Fruit fly (Drosophila melanogaster) whole organism, embryonic: ENCODE data around the gene ft.

Source experiments
- Abd-B ChIP-seq: fragments of 200-800 bp; sonication (Bioruptor generic); optimal IDR thresholded peaks from 2 replicates; lab custom pipeline; 2018; ENCODE audit warnings: missing biosample characterization, mild to moderate bottlenecking, missing genetic modification characterization, moderate library complexity
- B-H2 ChIP-seq: fragments of 200-800 bp; sonication (Bioruptor generic); optimal IDR thresholded peaks from 2 replicates; lab custom pipeline; 2018; ENCODE audit warnings: missing biosample characterization, mild to moderate bottlenecking, missing genetic modification characterization
- CG13624 ChIP-seq: fragments of 200-800 bp; sonication (Bioruptor generic); optimal IDR thresholded peaks from 2 replicates; lab custom pipeline; 2016; ENCODE audit warnings: missing biosample characterization, missing genetic modification characterization
- CG14441 ChIP-seq: fragments of 200-800 bp; sonication (Bioruptor generic); IDR thresholded peaks from 2 replicates; pipeline ENCODE4 v1.3.6; 2022; ENCODE audit warnings: missing biosample characterization, missing genetic modification characterization
- CG17385 ChIP-seq: fragments of 200-800 bp; sonication (Bioruptor generic); optimal IDR thresholded peaks from 3 replicates; lab custom pipeline; 2018; ENCODE audit warnings: missing biosample characterization, mild to moderate bottlenecking, missing genetic modification characterization
- CG17568 ChIP-seq: fragments of 200-800 bp; sonication (Bioruptor generic); optimal IDR thresholded peaks from 2 replicates; lab custom pipeline; 2018; ENCODE audit warnings: missing biosample characterization, mild to moderate bottlenecking, missing genetic modification characterization, moderate library complexity
- CG17912 ChIP-seq: fragments of 200-800 bp; sonication (Bioruptor generic); optimal IDR thresholded peaks from 2 replicates; lab custom pipeline; 2018; ENCODE audit warnings: missing biosample characterization, mild to moderate bottlenecking, missing genetic modification characterization
- CG1792 ChIP-seq: fragments of 200-800 bp; sonication (Bioruptor generic); optimal IDR thresholded peaks from 2 replicates; lab custom pipeline; 2016; ENCODE audit warnings: missing biosample characterization, missing genetic modification characterization
- CG2712 ChIP-seq: fragments of 200-800 bp; optimal IDR thresholded peaks from 3 replicates; lab custom pipeline; 2019; ENCODE audit warnings: missing biosample characterization, mild to moderate bottlenecking, missing genetic modification characterization, moderate library complexity
- CG32532 ChIP-seq: fragments of 200-800 bp; sonication (Bioruptor generic); IDR thresholded peaks from 2 replicates; pipeline ENCODE4 v1.3.6; 2022; ENCODE audit warnings: missing biosample characterization, missing genetic modification characterization
- CG3281 ChIP-seq: fragments of 200-800 bp; sonication (Bioruptor generic); optimal IDR thresholded peaks from 3 replicates; lab custom pipeline; 2017; ENCODE audit warnings: missing biosample characterization, mild to moderate bottlenecking, missing genetic modification characterization
- CG34376 ChIP-seq: fragments of 200-800 bp; sonication (Bioruptor generic); optimal IDR thresholded peaks from 2 replicates; lab custom pipeline; 2018; ENCODE audit warnings: missing biosample characterization, mild to moderate bottlenecking, missing genetic modification characterization
- CG3847 ChIP-seq: fragments of 200-800 bp; sonication (Bioruptor generic); IDR thresholded peaks from 2 replicates; pipeline ENCODE4 v1.3.6; 2022; ENCODE audit warnings: missing biosample characterization, missing genetic modification characterization
- CG42726 ChIP-seq: fragments of 200-800 bp; sonication (Bioruptor generic); IDR thresholded peaks from 2 replicates; pipeline ENCODE4 v1.3.6; 2022; ENCODE audit warnings: missing biosample characterization, missing genetic modification characterization; ENCODE audit not compliant: partially characterized antibody
- CG4617 ChIP-seq: fragments of 200-800 bp; sonication (Bioruptor generic); optimal IDR thresholded peaks from 3 replicates; lab custom pipeline; 2016; ENCODE audit warnings: missing biosample characterization, missing genetic modification characterization, borderline replicate concordance
- CG8281 ChIP-seq: fragments of 200-800 bp; sonication (Bioruptor generic); optimal IDR thresholded peaks from 2 replicates; lab custom pipeline; 2018; ENCODE audit warnings: missing biosample characterization, mild to moderate bottlenecking, missing genetic modification characterization, moderate library complexity
- E2f2 ChIP-seq: fragments of 200-800 bp; sonication (Bioruptor generic); IDR thresholded peaks from 2 replicates; pipeline ENCODE4 v1.3.6; 2022; ENCODE audit warnings: missing biosample characterization, missing genetic modification characterization
- HHEX ChIP-seq: fragments of 200-800 bp; sonication (Bioruptor generic); optimal IDR thresholded peaks from 3 replicates; lab custom pipeline; 2017; ENCODE audit warnings: missing biosample characterization, mild to moderate bottlenecking, missing genetic modification characterization, missing genetic modification reagents
- HLH4C ChIP-seq: fragments of 200-800 bp; sonication (Bioruptor generic); IDR thresholded peaks from 3 replicates; pipeline ENCODE4 v1.3.6; 2022; ENCODE audit warnings: missing biosample characterization, missing genetic modification characterization; ENCODE audit not compliant: partially characterized antibody
- Hey ChIP-seq: fragments of 200-800 bp; sonication (Bioruptor generic); optimal IDR thresholded peaks from 3 replicates; lab custom pipeline; 2018; ENCODE audit warnings: missing biosample characterization, mild to moderate bottlenecking, missing genetic modification characterization
- Hr78 ChIP-seq, 2 experiments: fragments of 200-800 bp in 1 of 2; fragments of >200 bp in 1 of 2; sonication (Bioruptor generic) in 1 of 2; optimal IDR thresholded peaks; 2 replicates each; lab custom pipeline; 2017 to 2019; ENCODE audit warnings: missing biosample characterization in 2 of 2, missing genetic modification characterization in 2 of 2, mild to moderate bottlenecking in 1 of 2, moderate library complexity in 1 of 2
- Med ChIP-seq: fragments of 200-800 bp; sonication (Bioruptor generic); peaks from one replicate; lab custom pipeline; 2016; ENCODE audit warnings: missing biosample characterization, missing genetic modification characterization, mild to moderate bottlenecking, inconsistent platforms, moderate library complexity
- NFAT ChIP-seq: fragments of 200-800 bp; sonication (Bioruptor generic); IDR thresholded peaks from 2 replicates; pipeline ENCODE4 v1.3.6; 2022; ENCODE audit warnings: missing biosample characterization, missing genetic modification characterization
- PHDP ChIP-seq: fragments of 200-800 bp; sonication (Bioruptor generic); optimal IDR thresholded peaks from 3 replicates; lab custom pipeline; 2018; ENCODE audit warnings: missing biosample characterization, mild to moderate bottlenecking, missing genetic modification characterization, moderate library complexity
- Ssrp ChIP-seq: fragments of 200-800 bp; sonication (Bioruptor generic); optimal IDR thresholded peaks from 2 replicates; lab custom pipeline; 2018; ENCODE audit warnings: missing biosample characterization, mild to moderate bottlenecking, missing genetic modification characterization, moderate library complexity
- Usf ChIP-seq: fragments of 200-800 bp; sonication (Bioruptor generic); optimal IDR thresholded peaks from 2 replicates; lab custom pipeline; 2017; ENCODE audit warnings: missing genotype, missing biosample characterization, missing genetic modification characterization
- Vsx1 ChIP-seq: fragments of 200-800 bp; sonication (Bioruptor generic); optimal IDR thresholded peaks from 2 replicates; lab custom pipeline; 2017; ENCODE audit warnings: missing biosample characterization, mild to moderate bottlenecking, missing genetic modification characterization, missing genetic modification reagents
- ap ChIP-seq: fragments of 200-800 bp; sonication (Bioruptor generic); IDR thresholded peaks from 2 replicates; pipeline ENCODE4 v1.3.6; 2022; ENCODE audit warnings: missing biosample characterization, missing genetic modification characterization
- bbx ChIP-seq: fragments of 200-800 bp; sonication (Bioruptor generic); IDR thresholded peaks from 2 replicates; pipeline ENCODE4 v1.3.6; 2022; ENCODE audit warnings: missing biosample characterization, missing genetic modification characterization; ENCODE audit not compliant: partially characterized antibody
- bowl ChIP-seq: fragments of 200-800 bp; sonication (Bioruptor generic); IDR thresholded peaks from 2 replicates; pipeline ENCODE4 v1.3.6; 2022; ENCODE audit warnings: missing biosample characterization, missing genetic modification characterization
- crol ChIP-seq: fragments of 200-800 bp; sonication (Bioruptor generic); IDR thresholded peaks from 2 replicates; pipeline ENCODE4 v1.3.6; 2022; ENCODE audit warnings: missing biosample characterization, missing genetic modification characterization
- en ChIP-seq: fragments of 200-800 bp; sonication (Bioruptor generic); optimal IDR thresholded peaks from 2 replicates; lab custom pipeline; 2016; ENCODE audit warnings: missing biosample characterization, missing genetic modification characterization
- esg ChIP-seq: fragments of 200-800 bp; sonication (Bioruptor generic); conservative IDR thresholded peaks from 2 replicates; pipeline ENCODE4 v1.3.6; 2022; ENCODE audit warnings: missing biosample characterization, missing genetic modification characterization
- gfzf ChIP-seq: fragments of 200-800 bp; sonication (Bioruptor generic); optimal IDR thresholded peaks from 2 replicates; lab custom pipeline; 2016; ENCODE audit warnings: missing biosample characterization, mild to moderate bottlenecking, missing genetic modification characterization, moderate library complexity
- gro ChIP-seq: fragments of 200-800 bp; sonication (Bioruptor generic); optimal IDR thresholded peaks from 2 replicates; lab custom pipeline; 2016; ENCODE audit warnings: missing biosample characterization, missing genetic modification characterization
- inv ChIP-seq: fragments of 200-800 bp; sonication (Bioruptor generic); IDR thresholded peaks from 2 replicates; pipeline ENCODE4 v1.3.6; 2022; ENCODE audit warnings: missing biosample characterization, missing genetic modification characterization; ENCODE audit not compliant: partially characterized antibody
- jumu ChIP-seq: fragments of 200-800 bp; sonication (Bioruptor generic); optimal IDR thresholded peaks from 3 replicates; lab custom pipeline; 2016; ENCODE audit warnings: missing biosample characterization, missing genetic modification characterization
- klu ChIP-seq: fragments of 200-800 bp; sonication (Bioruptor generic); IDR thresholded peaks from 2 replicates; pipeline ENCODE4 v1.3.6; 2022; ENCODE audit warnings: missing biosample characterization, missing genetic modification characterization
- lola ChIP-seq, 3 experiments: fragments of >200 bp in 2 of 3; fragments of 200-800 bp in 1 of 3; sonication (Bioruptor generic) in 1 of 3; optimal IDR thresholded peaks; 2 replicates each; lab custom pipeline; 2017 to 2019; ENCODE audit warnings: missing biosample characterization in 3 of 3, missing genetic modification characterization in 3 of 3, mild to moderate bottlenecking in 1 of 3, moderate library complexity in 1 of 3
- nau ChIP-seq: fragments of 200-800 bp; sonication (Bioruptor generic); optimal IDR thresholded peaks from 3 replicates; lab custom pipeline; 2017; ENCODE audit warnings: missing biosample characterization, mild to moderate bottlenecking, missing genetic modification characterization, missing genetic modification reagents
- phol ChIP-seq: fragments of 200-800 bp; sonication (Bioruptor generic); optimal IDR thresholded peaks from 3 replicates; lab custom pipeline; 2018; ENCODE audit warnings: missing biosample characterization, mild to moderate bottlenecking, missing genetic modification characterization, moderate library complexity
- ro ChIP-seq: fragments of 200-800 bp; sonication (Bioruptor generic); IDR thresholded peaks from 2 replicates; pipeline ENCODE4 v1.3.6; 2022; ENCODE audit warnings: missing biosample characterization, missing genetic modification characterization
- scrt ChIP-seq: fragments of 200-800 bp; sonication (Bioruptor generic); optimal IDR thresholded peaks from 2 replicates; lab custom pipeline; 2018; ENCODE audit warnings: missing biosample characterization, mild to moderate bottlenecking, missing genetic modification characterization, moderate library complexity
- sens-2 ChIP-seq: fragments of 200-800 bp; sonication (Bioruptor generic); IDR thresholded peaks from 2 replicates; pipeline ENCODE4 v1.3.6; 2022; ENCODE audit warnings: missing biosample characterization, missing genetic modification characterization
- slbo ChIP-seq: fragments of 200-800 bp; sonication (Bioruptor generic); IDR thresholded peaks from 2 replicates; pipeline ENCODE4 v1.3.6; 2022; ENCODE audit warnings: missing biosample characterization, missing genetic modification characterization
- sug ChIP-seq: fragments of 200-800 bp; optimal IDR thresholded peaks from 2 replicates; lab custom pipeline; 2019; ENCODE audit warnings: missing biosample characterization, mild to moderate bottlenecking, missing genetic modification characterization, moderate library complexity
- trh ChIP-seq: fragments of 200-800 bp; sonication (Bioruptor generic); optimal IDR thresholded peaks from 2 replicates; lab custom pipeline; 2016; ENCODE audit warnings: missing biosample characterization, missing genetic modification characterization
- unc-4 ChIP-seq: fragments of 200-800 bp; sonication (Bioruptor generic); IDR thresholded peaks from 2 replicates; pipeline ENCODE4 v1.3.6; 2022; ENCODE audit warnings: missing biosample characterization, missing genetic modification characterization; ENCODE audit not compliant: partially characterized antibody
- unpg ChIP-seq: fragments of 200-800 bp; sonication (Bioruptor generic); optimal IDR thresholded peaks from 3 replicates; lab custom pipeline; 2018; ENCODE audit warnings: missing biosample characterization, mild to moderate bottlenecking, missing genetic modification characterization, moderate library complexity

ft gene

dm6 chr2L:4227546-4227945 lies 6.0 kb upstream of the ft start, which contains the start of gene RpL40 (continued):
- TF ChIP-seq CG42726 (0 out of 2 replicates have a peak, but pooled peaks have one; percentile 34), E2f2 (GFP tag; lab: Robert Waterston, UW) (peak; percentile 41), CG34376 (GFP tag; lab: Kevin White, UChicago) (peak; percentile 15), bowl (no peak), Abd-B (GFP tag; lab: Kevin White, UChicago) (no peak), Vsx1 (GFP tag; lab: Kevin White, UChicago) (no peak), ro (no peak), Hey (tag; lab: Kevin White, UChicago) (no peak), unc-4 (GFP tag; lab: Robert Waterston, UW) (0 out of 2 replicates have a peak, but pooled peaks have one; percentile 32), nau (GFP tag; lab: Kevin White, UChicago) (peak; percentile 37), gfzf (GFP tag; lab: Kevin White, UChicago) (peak; percentile 71), PHDP (tag; lab: Kevin White, UChicago) (peak; percentile 26), CG13624 (GFP tag; lab: Kevin White, UChicago) (no peak), jumu (GFP tag; lab: Kevin White, UChicago) (no peak), unpg (peak; percentile 13), en (GFP tag; lab: Kevin White, UChicago) (no peak), crol (GFP tag; lab: Robert Waterston, UW) (no peak), CG3281 (GFP tag; lab: Kevin White, UChicago) (peak; percentile 24), klu (no peak), inv (GFP tag; lab: Robert Waterston, UW) (no peak), Med (GFP tag; lab: Kevin White, UChicago) (peak; percentile 68), HHEX (GFP tag; lab: Kevin White, UChicago) (peak; percentile 24)

dm6 chr2L:4226792-4227191 lies 5.2 kb upstream of the ft start, which contains the start of gene CG3702:
Gene CG3702 (minus strand): TSS chr2L:4227097.
- no peak for TF ChIP-seq CG17568
- no peak for TF ChIP-seq Hr78 (GFP tag; optimal IDR thresholded peaks at IDR 0.05; lab: Kevin White, UChicago)
- no peak for TF ChIP-seq scrt (GFP tag; lab: Kevin White, UChicago)
- TF ChIP-seq lola (GFP tag; optimal IDR thresholded peaks at IDR 0.05; lab: Kevin White, UChicago): peak in 1 of 3 experiments; percentile 9
- no peak for TF ChIP-seq sug (tag; lab: Kevin White, UChicago)
- peak; percentile 3 for TF ChIP-seq CG4617
- peak; percentile 71 for TF ChIP-seq bbx
- TF ChIP-seq CG8281 (tag; lab: Kevin White, UChicago): no peak
- TF ChIP-seq CG17912 (GFP tag; lab: Kevin White, UChicago): no peak
- no peak for TF ChIP-seq phol (tag; lab: Kevin White, UChicago)
- TF ChIP-seq B-H2: no peak
- TF ChIP-seq sens-2: no peak
- TF ChIP-seq trh: no peak
- TF ChIP-seq esg (GFP tag; lab: Robert Waterston, UW): no peak
- TF ChIP-seq CG32532: peak; percentile 16; the same call in 1 of the 2 replicates
- TF ChIP-seq ap: no peak
- TF ChIP-seq CG1792: no peak
- TF ChIP-seq NFAT (GFP tag; lab: Robert Waterston, UW): peak; percentile 3; the same call in 1 of the 2 replicates
- TF ChIP-seq CG2712 (tag; lab: Kevin White, UChicago): peak; percentile 25
- peak; percentile 59; the same call in 1 of the 2 replicates for TF ChIP-seq slbo
- TF ChIP-seq CG17385 (GFP tag; lab: Kevin White, UChicago): no peak
- peak; percentile 78 for TF ChIP-seq HLH4C (GFP tag; lab: Robert Waterston, UW)
- TF ChIP-seq Abd-B (GFP tag; lab: Kevin White, UChicago): no peak
- TF ChIP-seq CG3847: 0 out of 2 replicates have a peak, but pooled peaks have one; percentile 12
- no peak for TF ChIP-seq Ssrp
- TF ChIP-seq CG14441 (GFP tag; lab: Robert Waterston, UW): no peak
- TF ChIP-seq Usf (GFP tag; lab: Kevin White, UChicago): no peak
- TF ChIP-seq gro: no peak
